Fruit fly (Drosophila melanogaster) whole organism: ENCODE measurements around the gene CG31343.

Source experiments
- pan ChIP-seq: fragments of >200 bp; optimal IDR thresholded peaks from 2 replicates; lab custom pipeline; 2017
- psq ChIP-seq: fragments of >200 bp; optimal IDR thresholded peaks from 2 replicates; lab custom pipeline; 2017

DNA sequence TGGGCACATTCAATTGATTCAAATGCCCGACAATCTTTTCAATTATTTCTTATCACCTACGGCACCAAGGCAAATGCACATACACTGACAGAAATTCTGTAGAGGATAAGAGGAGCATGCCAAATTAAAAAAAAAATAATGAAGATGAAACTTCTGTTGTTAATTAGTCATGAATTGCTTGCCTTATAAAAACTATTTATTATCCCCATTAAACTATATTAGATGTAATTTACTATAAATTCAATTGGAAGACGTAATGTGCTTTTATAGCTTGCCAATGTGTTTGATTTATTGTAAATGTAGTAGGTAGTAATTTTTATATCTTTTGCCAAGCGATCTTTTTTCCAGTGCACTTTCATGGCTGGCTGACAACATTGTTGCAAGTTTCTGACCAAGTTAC lies 13.4 kb upstream of the CG31343 start:
- no peak for TF ChIP-seq pan
- no peak for TF ChIP-seq psq (lab: Kevin White, UChicago)
